Fruit fly (Drosophila melanogaster) whole organism, prepupa: ENCODE results near the gene AP-2alpha.
A peak's percentile ranks its signal among the peaks of the same experiment; 100 is the strongest.
"Not testable (repeated sequence)": the region's sequence is repeated elsewhere in the genome, so short reads cannot be mapped to it uniquely, and the experiment has no call there.

Experiments
- Blimp-1 ChIP-seq: fragments of 200-800 bp; sonication (Bioruptor generic); optimal IDR thresholded peaks from 3 replicates; lab custom pipeline; 2017; ENCODE audit warnings: missing biosample characterization, missing genetic modification characterization, mild to moderate bottlenecking, moderate library complexity, missing genetic modification reagents
- CG10669 ChIP-seq: fragments of 200-800 bp; sonication (Bioruptor generic); optimal IDR thresholded peaks from 3 replicates; lab custom pipeline; 2018; ENCODE audit warnings: missing biosample characterization, mild to moderate bottlenecking, missing genetic modification characterization, moderate library complexity
- CG11762 ChIP-seq: fragments of 200-800 bp; sonication (Bioruptor generic); optimal IDR thresholded peaks from 3 replicates; lab custom pipeline; 2016; ENCODE audit warnings: missing biosample characterization, missing genetic modification characterization; ENCODE audit not compliant: insufficient read depth
- CG15336 ChIP-seq: fragments of 200-800 bp; sonication (Bioruptor generic); IDR thresholded peaks from 2 replicates; pipeline ENCODE4 v1.3.6; 2022; ENCODE audit warnings: missing biosample characterization, missing genetic modification characterization
- CG1621 ChIP-seq: fragments of 200-800 bp; sonication (Bioruptor generic); optimal IDR thresholded peaks from 3 replicates; lab custom pipeline; 2018; ENCODE audit warnings: missing biosample characterization, mild to moderate bottlenecking, missing genetic modification characterization
- CG16779 ChIP-seq: fragments of 200-800 bp; sonication (Bioruptor generic); optimal IDR thresholded peaks from 3 replicates; lab custom pipeline; 2017; ENCODE audit warnings: missing biosample characterization, mild to moderate bottlenecking, missing genetic modification characterization
- CG31627 ChIP-seq: fragments of 200-800 bp; sonication (Bioruptor generic); optimal IDR thresholded peaks from 3 replicates; lab custom pipeline; 2016; ENCODE audit warnings: missing biosample characterization, missing genetic modification characterization
- CG34406 ChIP-seq: fragments of 200-800 bp; sonication (Bioruptor generic); optimal IDR thresholded peaks from 3 replicates; lab custom pipeline; 2016; ENCODE audit warnings: missing biosample characterization, missing genetic modification characterization
- CG3919 ChIP-seq: fragments of 200-800 bp; sonication (Bioruptor generic); optimal IDR thresholded peaks from 3 replicates; lab custom pipeline; 2016; ENCODE audit warnings: missing biosample characterization, missing genetic modification characterization
- CG4318 ChIP-seq: fragments of 200-800 bp; sonication (Bioruptor generic); optimal IDR thresholded peaks from 3 replicates; lab custom pipeline; 2017; ENCODE audit warnings: missing biosample characterization, mild to moderate bottlenecking, missing genetic modification characterization
- CG6163 ChIP-seq: fragments of 200-800 bp; sonication (Bioruptor generic); IDR thresholded peaks from 3 replicates; pipeline ENCODE4 v1.3.6; 2022; ENCODE audit warnings: missing biosample characterization, missing genetic modification characterization
- CG6276 ChIP-seq: fragments of 200-800 bp; sonication (Bioruptor generic); optimal IDR thresholded peaks from 2 replicates; lab custom pipeline; 2017; ENCODE audit warnings: missing biosample characterization, mild to moderate bottlenecking, missing genetic modification characterization
- CG6792 ChIP-seq: fragments of 200-800 bp; sonication (Bioruptor generic); optimal IDR thresholded peaks from 3 replicates; lab custom pipeline; 2016; ENCODE audit warnings: missing biosample characterization, missing genetic modification characterization
- CG6808 ChIP-seq: fragments of 200-800 bp; sonication (Bioruptor generic); optimal IDR thresholded peaks from 3 replicates; lab custom pipeline; 2017; ENCODE audit warnings: missing biosample characterization, missing genetic modification characterization, mild to moderate bottlenecking, moderate library complexity, missing genetic modification reagents
- CG6854 ChIP-seq: fragments of 200-800 bp; sonication (Bioruptor generic); optimal IDR thresholded peaks from 2 replicates; lab custom pipeline; 2017; ENCODE audit warnings: missing biosample characterization, mild to moderate bottlenecking, missing genetic modification characterization
- CG7368 ChIP-seq: fragments of 200-800 bp; sonication (Bioruptor generic); optimal IDR thresholded peaks from 3 replicates; lab custom pipeline; 2016; ENCODE audit warnings: missing biosample characterization, missing genetic modification characterization
- CG8119 ChIP-seq: fragments of 200-800 bp; sonication (Bioruptor generic); IDR thresholded peaks from 3 replicates; pipeline ENCODE4 v1.3.6; 2022; ENCODE audit warnings: missing biosample characterization, missing genetic modification characterization
- CG9139 ChIP-seq: fragments of 200-800 bp; sonication (Bioruptor generic); optimal IDR thresholded peaks from 3 replicates; lab custom pipeline; 2017; ENCODE audit warnings: missing biosample characterization, mild to moderate bottlenecking, missing genetic modification characterization
- Eip93F ChIP-seq: fragments of 200-800 bp; sonication (Bioruptor generic); optimal IDR thresholded peaks from 2 replicates; lab custom pipeline; 2016; ENCODE audit warnings: missing biosample characterization, mild to moderate bottlenecking, missing genetic modification characterization
- Ets96B ChIP-seq: fragments of 200-800 bp; optimal IDR thresholded peaks from 2 replicates; lab custom pipeline; 2019; ENCODE audit warnings: missing biosample characterization, mild to moderate bottlenecking, missing genetic modification characterization, moderate library complexity
- Hr38 ChIP-seq: sonication (Bioruptor generic); optimal IDR thresholded peaks from 2 replicates; lab custom pipeline; 2016; ENCODE audit warnings: missing biosample characterization, missing genetic modification characterization
- Hr39 ChIP-seq: fragments of 200-800 bp; sonication (Bioruptor generic); optimal IDR thresholded peaks from 2 replicates; lab custom pipeline; 2016; ENCODE audit warnings: missing biosample characterization, missing genetic modification characterization
- Met ChIP-seq: fragments of 200-800 bp; sonication (Bioruptor generic); optimal IDR thresholded peaks from 3 replicates; lab custom pipeline; 2016; ENCODE audit warnings: missing biosample characterization, missing genetic modification characterization
- OdsH ChIP-seq: fragments of 200-800 bp; sonication (Bioruptor generic); optimal IDR thresholded peaks from 3 replicates; lab custom pipeline; 2016; ENCODE audit warnings: missing biosample characterization, missing genetic modification characterization
- Sox102F ChIP-seq: fragments of 200-800 bp; sonication (Bioruptor generic); optimal IDR thresholded peaks from 2 replicates; lab custom pipeline; 2016; ENCODE audit warnings: missing biosample characterization, mild to moderate bottlenecking, missing genetic modification characterization
- Sox14 ChIP-seq: fragments of 200-800 bp; sonication (Bioruptor generic); optimal IDR thresholded peaks from 3 replicates; lab custom pipeline; 2016; ENCODE audit warnings: missing biosample characterization, missing genetic modification characterization
- Sox15 ChIP-seq: fragments of 200-800 bp; sonication (Bioruptor generic); optimal IDR thresholded peaks from 3 replicates; lab custom pipeline; 2016; ENCODE audit warnings: missing biosample characterization, missing genetic modification characterization
- achi ChIP-seq: fragments of 200-800 bp; sonication (Bioruptor generic); optimal IDR thresholded peaks from 3 replicates; lab custom pipeline; 2016; ENCODE audit warnings: missing biosample characterization, missing genetic modification characterization
- cyc ChIP-seq: fragments of 200-800 bp; sonication (Bioruptor generic); optimal IDR thresholded peaks from 3 replicates; lab custom pipeline; 2016; ENCODE audit warnings: missing biosample characterization, missing genetic modification characterization
- dsx ChIP-seq: fragments of 200-800 bp; optimal IDR thresholded peaks from 3 replicates; lab custom pipeline; 2019; ENCODE audit warnings: missing biosample characterization, mild to moderate bottlenecking, missing genetic modification characterization, moderate library complexity; ENCODE audit not compliant: poor library complexity, severe bottlenecking
- eg ChIP-seq: fragments of 200-800 bp; sonication (Bioruptor generic); IDR thresholded peaks from 3 replicates; pipeline ENCODE4 v1.3.6; 2022; ENCODE audit warnings: missing biosample characterization, missing genetic modification characterization
- fd59A ChIP-seq: fragments of 200-800 bp; sonication (Bioruptor generic); optimal IDR thresholded peaks from 2 replicates; lab custom pipeline; 2017; ENCODE audit warnings: missing biosample characterization, mild to moderate bottlenecking, missing genetic modification characterization, missing genetic modification reagents
- fd85E ChIP-seq: fragments of 200-800 bp; sonication (Bioruptor generic); optimal IDR thresholded peaks from 3 replicates; lab custom pipeline; 2016; ENCODE audit warnings: missing biosample characterization, missing genetic modification characterization
- fkh ChIP-seq: fragments of 200-800 bp; sonication (Bioruptor generic); optimal IDR thresholded peaks from 3 replicates; lab custom pipeline; 2017; ENCODE audit warnings: missing biosample characterization, mild to moderate bottlenecking, missing genetic modification characterization, moderate library complexity
- lz ChIP-seq: fragments of 200-800 bp; sonication (Bioruptor generic); optimal IDR thresholded peaks from 3 replicates; lab custom pipeline; 2016; ENCODE audit warnings: missing biosample characterization, missing genetic modification characterization
- net ChIP-seq: fragments of 200-800 bp; sonication (Bioruptor generic); optimal IDR thresholded peaks from 3 replicates; lab custom pipeline; 2016; ENCODE audit warnings: missing biosample characterization, missing genetic modification characterization
- pdm3 ChIP-seq: fragments of 200-800 bp; sonication (Bioruptor generic); optimal IDR thresholded peaks from 3 replicates; lab custom pipeline; 2016; ENCODE audit warnings: missing biosample characterization, missing genetic modification characterization

AP-2alpha gene

dm6 chr2L:414593-415399 is at the start of gene AP-2alpha, which contains the start of gene ebi (continued):
- peak; percentile 38 for TF ChIP-seq Blimp-1 (GFP tag; lab: Kevin White, UChicago)
- TF ChIP-seq Ets96B (tag; lab: Kevin White, UChicago): peak; percentile 72
- peak; percentile 92 for TF ChIP-seq Sox15 (GFP tag; lab: Kevin White, UChicago)
- TF ChIP-seq net (GFP tag; lab: Kevin White, UChicago): peak; percentile 83
- peak; percentile 87 for TF ChIP-seq achi (GFP tag; lab: Kevin White, UChicago)
- peak; percentile 94 for TF ChIP-seq pdm3 (GFP tag; lab: Kevin White, UChicago)
- TF ChIP-seq CG31627 (GFP tag; lab: Kevin White, UChicago): peak; percentile 97
- TF ChIP-seq CG6854 (GFP tag; lab: Kevin White, UChicago): peak; percentile 4
- TF ChIP-seq CG16779 (tag; lab: Kevin White, UChicago): no peak
- peak; percentile 84 for TF ChIP-seq CG6792 (GFP tag; lab: Kevin White, UChicago)

dm6 chr2L:455738-456137 is 41.2 kb upstream of the AP-2alpha start:
- TF ChIP-seq CG6276 (GFP tag; lab: Kevin White, UChicago): no peak
- no peak for TF ChIP-seq CG4318 (GFP tag; lab: Kevin White, UChicago)
- no peak for TF ChIP-seq dsx (GFP tag; lab: Kevin White, UChicago)
- TF ChIP-seq CG16779 (tag; lab: Kevin White, UChicago): no peak
- TF ChIP-seq fkh (GFP tag; lab: Kevin White, UChicago): no peak

dm6 chr2L:455274-455673 is 40.7 kb upstream of the AP-2alpha start, which contains the start of gene CG4133:
Gene CG4133 (plus strand): TSS chr2L:455531.
- TF ChIP-seq Blimp-1 (GFP tag; lab: Kevin White, UChicago); pdm3 (GFP tag; lab: Kevin White, UChicago); fd59A: not testable (repeated sequence)

- TF ChIP-seq CG6163 (GFP tag; lab: Robert Waterston, UW) (0 out of 3 replicates have a peak, but pooled peaks have one; percentile 42), fd59A (no peak), CG6854 (GFP tag; lab: Kevin White, UChicago) (peak; percentile 11), Sox14 (GFP tag; lab: Kevin White, UChicago) (peak; percentile 74), CG3919 (GFP tag; lab: Kevin White, UChicago) (peak; percentile 2), pdm3 (GFP tag; lab: Kevin White, UChicago) (no peak)
These were observed 38.3 kb upstream of the AP-2alpha start, which contains the start of the genes crq and shv for dm6 chr2L:452872-453271. Gene crq (minus strand): TSS chr2L:453024. Gene shv (plus strand): TSS chr2L:453108.

- no peak for TF ChIP-seq CG16779 (tag; lab: Kevin White, UChicago)
- no peak for TF ChIP-seq Hr39 (GFP tag; lab: Kevin White, UChicago)
- TF ChIP-seq Sox102F: no peak
- no peak; the same call in 1 of the 3 replicates for TF ChIP-seq eg (GFP tag; lab: Robert Waterston, UW)
- peak; percentile 28 for TF ChIP-seq CG34406 (GFP tag; lab: Kevin White, UChicago)
- TF ChIP-seq CG8119: peak; percentile 37; the same call in 1 of the 3 replicates
- no peak for TF ChIP-seq Hr38
- peak; percentile 61 for TF ChIP-seq CG10669
- peak; percentile 10 for TF ChIP-seq CG1621 (tag; lab: Kevin White, UChicago)
- TF ChIP-seq CG6854 (GFP tag; lab: Kevin White, UChicago): no peak
- TF ChIP-seq CG6808 (GFP tag; lab: Kevin White, UChicago): no peak
- no peak for TF ChIP-seq CG9139
- no peak for TF ChIP-seq CG6276 (GFP tag; lab: Kevin White, UChicago)
- peak; percentile 52 for TF ChIP-seq CG15336 (GFP tag; lab: Robert Waterston, UW)
- TF ChIP-seq fkh (GFP tag; lab: Kevin White, UChicago): no peak
- TF ChIP-seq CG11762 (GFP tag; lab: Kevin White, UChicago): peak; percentile 18
- peak; percentile 45 for TF ChIP-seq CG7368 (GFP tag; lab: Kevin White, UChicago)
- TF ChIP-seq Met (GFP tag; lab: Kevin White, UChicago): no peak
- no peak for TF ChIP-seq OdsH (GFP tag; lab: Kevin White, UChicago)
- TF ChIP-seq Ets96B (tag; lab: Kevin White, UChicago): peak; percentile 20
- peak; percentile 14 for TF ChIP-seq cyc
- TF ChIP-seq lz (GFP tag; lab: Kevin White, UChicago): no peak
- TF ChIP-seq Sox14 (GFP tag; lab: Kevin White, UChicago): peak; percentile 65
- TF ChIP-seq Eip93F (GFP tag; lab: Kevin White, UChicago): peak; percentile 28
- no peak for TF ChIP-seq fd59A
- TF ChIP-seq net (GFP tag; lab: Kevin White, UChicago): no peak
- TF ChIP-seq fd85E (GFP tag; lab: Kevin White, UChicago): no peak
These were observed 37.3 kb upstream of the AP-2alpha start for dm6 chr2L:451705-452472.
